Fruit fly (Drosophila melanogaster) whole organism, adult: Measurements from ENCODE around the gene snz.

Experiments
- CG5204 ChIP-seq: fragments of 200-800 bp; sonication (Bioruptor generic); optimal IDR thresholded peaks from 2 replicates; lab custom pipeline; 2016; ENCODE audit warnings: missing biosample characterization, missing genetic modification characterization
- Mnt ChIP-seq: fragments of 200-800 bp; sonication (Bioruptor generic); optimal IDR thresholded peaks from 2 replicates; lab custom pipeline; 2016; ENCODE audit warnings: missing biosample characterization, mild to moderate bottlenecking, missing genetic modification characterization
- tj ChIP-seq: fragments of 200-800 bp; sonication (Bioruptor generic); optimal IDR thresholded peaks from 3 replicates; lab custom pipeline; 2017; ENCODE audit warnings: missing biosample characterization, mild to moderate bottlenecking, missing genetic modification characterization, moderate library complexity

The snz gene

DNA sequence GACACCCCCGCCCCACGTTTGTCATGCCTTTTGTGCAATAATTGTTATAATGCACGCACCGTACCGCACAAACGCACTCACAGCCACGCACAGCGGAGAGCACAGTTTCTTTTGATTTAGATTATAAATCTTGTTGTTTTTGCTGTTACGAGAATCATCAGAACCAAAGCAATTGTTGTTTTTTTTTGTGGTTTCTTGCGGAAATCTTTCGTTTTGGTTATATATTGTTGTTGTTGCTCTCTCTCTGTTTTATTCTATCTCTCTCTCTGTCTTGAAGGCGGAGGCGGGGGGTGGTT, 55.9 kb downstream of the snz start:
- TF ChIP-seq CG5204 (GFP tag; lab: Kevin White, UChicago) (no peak), tj (GFP tag; lab: Kevin White, UChicago) (peak; percentile 22), Mnt (GFP tag; lab: Kevin White, UChicago) (peak; percentile 1)
